Fruit fly (Drosophila melanogaster) whole organism: Measurements from ENCODE around the gene CG3808.

Source experiments
- CG8478 ChIP-seq: fragments of >200 bp; optimal IDR thresholded peaks from 2 replicates; lab custom pipeline; 2018; ENCODE audit warnings: inconsistent platforms
- Dll ChIP-seq: fragments of >200 bp; optimal IDR thresholded peaks from 2 replicates; lab custom pipeline; 2017
- EcR ChIP-seq, 2 experiments: fragments of >200 bp; optimal IDR thresholded peaks; 2 replicates each; lab custom pipeline; 2017; ENCODE audit warnings: missing biosample characterization in 2 of 2, missing genetic modification characterization in 2 of 2, missing genetic modification reagents in 2 of 2
- pan ChIP-seq: fragments of >200 bp; optimal IDR thresholded peaks from 2 replicates; lab custom pipeline; 2017
- psq ChIP-seq: fragments of >200 bp; optimal IDR thresholded peaks from 2 replicates; lab custom pipeline; 2017
- usp ChIP-seq: fragments of >200 bp; optimal IDR thresholded peaks from 2 replicates; lab custom pipeline; 2017; ENCODE audit warnings: missing biosample characterization, missing genetic modification characterization, mixed read lengths

The CG3808 gene

dm6 chr3L:18997590-18998283, 2.7 kb downstream of the CG3808 start, which contains the start of gene CG18135:
Gene CG18135, minus strand, starts transcription at chr3L:18998283.
- TF ChIP-seq Dll (lab: Kevin White, UChicago), result no peak
- no peak for TF ChIP-seq psq (lab: Kevin White, UChicago)
- TF ChIP-seq EcR (GFP tag; optimal IDR thresholded peaks at IDR 0.05; lab: Kevin White, UChicago), result no peak
- no peak for TF ChIP-seq usp (GFP tag; lab: Kevin White, UChicago)

- TF ChIP-seq pan (lab: Kevin White, UChicago) (no peak), CG8478 (no peak), EcR (GFP tag; optimal IDR thresholded peaks at IDR 0.05; lab: Kevin White, UChicago) (no peak), Dll (lab: Kevin White, UChicago) (no peak)
Observed at dm6 chr3L:18996774-18997589, 3.4 kb downstream of the CG3808 start.

dm6 chr3L:18996030-18996773, 4.2 kb downstream of the CG3808 start:
- TF ChIP-seq Dll (lab: Kevin White, UChicago), result no peak
- TF ChIP-seq psq (lab: Kevin White, UChicago), result no peak
- TF ChIP-seq EcR (GFP tag; optimal IDR thresholded peaks at IDR 0.05; lab: Kevin White, UChicago), result peak in 1 of 2 experiments; percentile 21
- TF ChIP-seq CG8478, result no peak
- peak; percentile 91 for TF ChIP-seq pan (lab: Kevin White, UChicago)

dm6 chr3L:18995667-18996029, 4.8 kb downstream of the CG3808 start:
- TF ChIP-seq usp (GFP tag; lab: Kevin White, UChicago) (no peak), EcR (GFP tag; optimal IDR thresholded peaks at IDR 0.05; lab: Kevin White, UChicago) (no peak)

dm6 chr3L:18994505-18994969, 5.9 kb downstream of the CG3808 start:
- no peak for TF ChIP-seq pan (lab: Kevin White, UChicago)
- TF ChIP-seq usp (GFP tag; lab: Kevin White, UChicago), result no peak
- TF ChIP-seq Dll (lab: Kevin White, UChicago), result no peak
- no peak for TF ChIP-seq psq (lab: Kevin White, UChicago)
- no peak for TF ChIP-seq EcR (GFP tag; optimal IDR thresholded peaks at IDR 0.05; lab: Kevin White, UChicago)
- TF ChIP-seq CG8478, result no peak

dm6 chr3L:18993578-18994255, 6.7 kb downstream of the CG3808 start:
- TF ChIP-seq CG8478 (no peak), usp (GFP tag; lab: Kevin White, UChicago) (no peak), psq (lab: Kevin White, UChicago) (no peak), EcR (GFP tag; optimal IDR thresholded peaks at IDR 0.05; lab: Kevin White, UChicago) (no peak)

- TF ChIP-seq Dll (lab: Kevin White, UChicago), result no peak
Observed at dm6 chr3L:18992820-18993219, 7.6 kb downstream of the CG3808 start.

dm6 chr3L:18989611-18990010, 10.8 kb downstream of the CG3808 start, which contains the start of gene CG34256:
Gene CG34256, minus strand, starts transcription at chr3L:18989815.
- no peak for TF ChIP-seq usp (GFP tag; lab: Kevin White, UChicago)
- no peak for TF ChIP-seq CG8478
- no peak for TF ChIP-seq Dll (lab: Kevin White, UChicago)
- TF ChIP-seq EcR (GFP tag; optimal IDR thresholded peaks at IDR 0.05; lab: Kevin White, UChicago), result no peak
- TF ChIP-seq psq (lab: Kevin White, UChicago), result no peak

dm6 chr3L:18988055-18988819, 12.2 kb downstream of the CG3808 start, which contains the start of gene CG11619:
Gene CG11619, minus strand, starts transcription at chr3L:18988323.
- no peak for TF ChIP-seq psq (lab: Kevin White, UChicago)
- TF ChIP-seq EcR (GFP tag; optimal IDR thresholded peaks at IDR 0.05; lab: Kevin White, UChicago), result no peak
- no peak for TF ChIP-seq usp (GFP tag; lab: Kevin White, UChicago)
- TF ChIP-seq pan (lab: Kevin White, UChicago), result no peak

- no peak for TF ChIP-seq EcR (GFP tag; optimal IDR thresholded peaks at IDR 0.05; lab: Kevin White, UChicago)
- TF ChIP-seq psq (lab: Kevin White, UChicago), result no peak
- no peak for TF ChIP-seq usp (GFP tag; lab: Kevin White, UChicago)
- TF ChIP-seq CG8478, result no peak
- no peak for TF ChIP-seq pan (lab: Kevin White, UChicago)
- TF ChIP-seq Dll (lab: Kevin White, UChicago), result no peak
Observed at dm6 chr3L:18984661-18985060, 15.7 kb downstream of the CG3808 start, which contains the start of gene CG14075. Gene CG14075, plus strand, starts transcription at chr3L:18984961.

- TF ChIP-seq pan (lab: Kevin White, UChicago) (no peak), CG8478 (no peak), EcR (GFP tag; optimal IDR thresholded peaks at IDR 0.05; lab: Kevin White, UChicago) (no peak), Dll (lab: Kevin White, UChicago) (no peak), psq (lab: Kevin White, UChicago) (no peak), usp (GFP tag; lab: Kevin White, UChicago) (no peak)
Observed at dm6 chr3L:18976720-18977119, 23.7 kb downstream of the CG3808 start.
